Worm (Caenorhabditis elegans) whole organism, midembryonic: ENCODE measurements around the gene nhr-236.

Experiments used
- T22C8.4 ChIP-seq: fragments of 200-800 bp; sonication (Bioruptor generic); IDR thresholded peaks from 2 replicates; pipeline ENCODE4 v1.3.6; 2022; ENCODE audit warnings: missing genetic modification characterization, missing compliant biosample characterization
- cog-1 ChIP-seq: sonication (generic microtip); optimal IDR thresholded peaks from 2 replicates; lab custom pipeline; 2016; ENCODE audit warnings: missing genetic modification characterization, missing compliant biosample characterization
- flt-1 ChIP-seq: fragments of 200-800 bp; sonication (Bioruptor generic); IDR thresholded peaks from 2 replicates; pipeline ENCODE4 v1.3.6; 2022; ENCODE audit warnings: missing genetic modification characterization, missing compliant biosample characterization
- klf-2 ChIP-seq: fragments of 200-800 bp; sonication (Bioruptor generic); conservative IDR thresholded peaks from 2 replicates; pipeline ENCODE4 v1.3.6; 2022; ENCODE audit warnings: missing genetic modification reagents, missing genetic modification characterization, missing compliant biosample characterization
- ref-1 ChIP-seq: fragments of 200-800 bp; sonication (Bioruptor generic); conservative IDR thresholded peaks from 2 replicates; pipeline ENCODE4 v1.3.6; 2022; ENCODE audit warnings: missing genetic modification reagents, missing genetic modification characterization, missing compliant biosample characterization
- ztf-23 ChIP-seq: fragments of 200-800 bp; sonication (Bioruptor generic); IDR thresholded peaks from 2 replicates; pipeline ENCODE4 v1.3.6; 2022; ENCODE audit warnings: missing genetic modification reagents, missing genetic modification characterization, missing compliant biosample characterization
- ztf-29 ChIP-seq: fragments of 200-800 bp; sonication (Bioruptor generic); IDR thresholded peaks from 2 replicates; pipeline ENCODE4 v1.3.6; 2022; ENCODE audit warnings: missing genetic modification reagents, missing genetic modification characterization, missing compliant biosample characterization

- TF ChIP-seq ref-1 (GFP tag; lab: Robert Waterston, UW) (no peak), cog-1 (no peak), T22C8.4 (GFP tag; lab: Robert Waterston, UW) (no peak), ztf-23 (GFP tag; lab: Robert Waterston, UW) (no peak), flt-1 (GFP tag; lab: Robert Waterston, UW) (no peak), klf-2 (GFP tag; lab: Robert Waterston, UW) (no peak), ztf-29 (GFP tag; lab: Robert Waterston, UW) (no peak)
Observed at ce11 chrIV:2322998-2323397, 6.4 kb downstream of the nhr-236 start, which contains the start of gene nsy-4.
